Worm (Caenorhabditis elegans): ENCODE data around the gene C02F5.3.

DNA sequence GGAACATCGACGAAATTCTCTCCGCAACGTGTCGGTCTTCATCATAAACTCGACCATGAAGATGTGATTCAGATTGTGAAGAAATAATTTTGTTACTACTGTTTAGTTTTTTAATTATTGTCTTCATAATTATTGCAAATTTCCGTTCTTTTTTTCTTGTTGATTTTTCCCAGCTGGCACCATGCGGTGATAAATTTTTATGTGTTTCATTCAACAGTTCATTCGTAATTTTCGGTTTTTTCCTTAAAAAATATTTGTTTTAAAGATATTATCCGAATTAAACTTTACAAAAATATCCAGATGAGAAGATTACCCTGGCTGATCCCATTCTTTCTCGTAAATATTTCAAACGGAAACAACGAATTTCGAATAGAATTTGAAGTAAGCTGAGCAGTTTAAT, 1.4 kb downstream of the C02F5.3 start, which contains the start of gene C02F5.13:
- TF ChIP-seq flt-1 (GFP tag; IDR thresholded peaks at IDR 0.05) (no peak), klf-2 (GFP tag; conservative IDR thresholded peaks at IDR 0.05) (no peak), cog-1 (tag; optimal IDR thresholded peaks at IDR 0.05) (no peak), med-1 (GFP tag; optimal IDR thresholded peaks at IDR 0.05; ENCODE audit: insufficient read depth) (no peak), ztf-23 (GFP tag; IDR thresholded peaks at IDR 0.05) (no peak), T22C8.4 (GFP tag; IDR thresholded peaks at IDR 0.05) (no peak), ref-1 (GFP tag; conservative IDR thresholded peaks at IDR 0.05) (no peak), ztf-29 (GFP tag; IDR thresholded peaks at IDR 0.05) (no peak), tab-1 (GFP tag; IDR thresholded peaks at IDR 0.05) (no peak)
